Worm (Caenorhabditis elegans) whole organism, dauer: Measurements from ENCODE around the gene C35A5.6.

Experiments
- unc-62 ChIP-seq: sonication (generic microtip); optimal IDR thresholded peaks from 2 replicates; lab custom pipeline; 2017; ENCODE audit warnings: missing biosample characterization, missing genetic modification reagents, missing genetic modification characterization

C35A5.6 gene

DNA sequence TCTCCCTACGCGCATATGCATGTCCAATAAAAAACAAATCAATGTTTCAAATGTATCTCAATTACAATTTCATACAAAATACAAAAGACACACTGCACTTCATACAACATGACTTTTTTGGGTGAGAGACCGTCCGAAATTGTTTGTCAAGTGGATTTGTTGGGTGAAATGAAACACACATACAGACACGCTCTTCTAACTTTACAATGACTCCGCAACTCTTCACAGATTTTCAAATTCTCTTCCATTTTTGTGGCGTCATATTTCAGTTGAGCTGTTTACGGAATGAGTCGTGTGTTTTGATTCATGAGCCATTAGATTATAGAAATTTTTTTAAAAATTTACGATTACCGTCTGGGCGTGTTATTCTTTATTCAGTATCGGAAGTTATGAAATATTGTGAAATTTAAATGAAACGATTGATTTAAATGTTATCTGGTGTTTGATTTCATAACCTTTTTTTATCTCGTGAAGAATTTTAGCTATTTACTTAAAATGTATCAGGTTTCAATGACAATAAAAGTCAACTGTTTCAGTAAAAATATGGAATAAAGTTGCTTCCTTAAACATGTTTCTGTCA, 32.0 kb upstream of the C35A5.6 start:
- TF ChIP-seq unc-62 (GFP tag; lab: Kevin White, UChicago): no peak

DNA sequence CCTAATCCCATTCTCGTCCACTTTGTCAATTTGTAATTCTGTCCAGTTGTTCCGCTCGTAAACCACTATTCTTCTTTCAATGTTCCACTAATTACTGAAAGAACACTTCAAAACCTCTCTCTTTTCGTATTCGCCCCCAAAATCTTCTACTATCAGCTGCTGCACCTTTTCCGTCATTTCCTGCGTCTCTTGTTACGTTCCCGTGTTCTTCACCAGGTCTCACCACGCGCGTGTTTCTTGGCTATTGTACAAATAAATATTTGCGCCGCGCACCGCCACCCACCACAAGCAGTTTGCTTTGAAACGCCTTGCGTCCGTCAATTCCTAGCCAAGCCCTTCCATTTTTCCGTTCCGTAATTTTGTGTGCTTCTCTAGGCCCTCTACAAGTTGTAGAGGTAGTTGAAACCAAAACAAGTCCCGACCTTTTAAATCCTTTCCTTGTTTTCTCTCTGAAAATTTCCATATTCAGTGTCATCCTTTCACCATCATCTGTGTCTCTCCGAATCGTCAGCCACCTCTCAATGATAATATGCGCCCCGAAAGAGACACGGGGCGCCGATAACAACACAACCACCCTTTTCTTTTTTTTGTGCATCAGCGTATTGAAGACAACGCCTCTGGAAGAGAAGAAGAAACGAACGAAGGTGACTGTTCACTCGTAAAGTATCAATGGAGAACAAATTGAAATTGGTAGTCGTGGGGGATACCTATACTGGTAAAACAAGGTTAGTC, 30.7 kb upstream of the C35A5.6 start, which contains the start of the genes crp-1 and Y32F6B.9:
crp-1 (plus strand) TSS at position 468 of the 732 bp plus-strand sequence.
Y32F6B.9 (plus strand) TSS at position 603 of the 732 bp plus-strand sequence.
- TF ChIP-seq unc-62 (GFP tag; lab: Kevin White, UChicago): no peak

DNA sequence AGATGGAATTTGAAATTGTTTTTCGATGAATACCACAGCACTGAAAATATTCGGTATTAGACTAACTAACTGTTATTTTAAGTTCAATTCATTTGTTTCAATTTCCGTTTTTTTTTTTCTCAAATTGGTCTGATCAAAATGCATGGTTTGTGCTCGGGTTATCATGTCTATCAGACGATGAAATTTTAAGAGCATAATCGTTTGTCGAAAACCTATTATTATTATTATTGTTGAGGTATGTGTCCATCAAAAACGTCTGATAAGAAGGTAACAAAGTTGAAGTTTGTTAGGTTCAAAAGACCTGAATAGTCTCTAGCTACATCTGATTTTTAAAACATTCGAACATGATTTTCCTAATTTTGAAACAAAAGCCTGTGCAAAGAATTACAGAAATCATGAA, 24.9 kb upstream of the C35A5.6 start:
- TF ChIP-seq unc-62 (GFP tag; lab: Kevin White, UChicago): no peak

DNA sequence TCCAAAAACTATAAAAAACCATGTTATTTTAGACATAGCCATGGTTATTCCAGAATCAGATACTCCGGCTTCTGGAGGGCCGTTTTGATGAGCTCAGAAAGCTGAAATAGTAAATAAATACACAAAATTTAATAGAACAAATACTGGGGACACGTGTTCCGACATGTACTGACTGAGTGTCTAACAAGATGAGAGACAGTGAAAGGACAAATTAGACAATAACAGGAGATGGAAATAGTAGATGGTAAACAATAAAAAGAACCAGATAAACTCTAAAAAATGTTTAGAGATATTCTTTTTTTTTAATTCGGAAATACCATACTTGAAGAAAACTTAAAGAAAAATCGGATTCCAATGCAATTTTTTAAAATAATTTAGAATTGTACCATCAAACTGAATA, 24.3 kb upstream of the C35A5.6 start, which contains the start of gene Y32F6B.1:
Y32F6B.1 (minus strand) TSS at position 101 of the 400 bp plus-strand sequence.
- no peak for TF ChIP-seq unc-62 (GFP tag; lab: Kevin White, UChicago)

DNA sequence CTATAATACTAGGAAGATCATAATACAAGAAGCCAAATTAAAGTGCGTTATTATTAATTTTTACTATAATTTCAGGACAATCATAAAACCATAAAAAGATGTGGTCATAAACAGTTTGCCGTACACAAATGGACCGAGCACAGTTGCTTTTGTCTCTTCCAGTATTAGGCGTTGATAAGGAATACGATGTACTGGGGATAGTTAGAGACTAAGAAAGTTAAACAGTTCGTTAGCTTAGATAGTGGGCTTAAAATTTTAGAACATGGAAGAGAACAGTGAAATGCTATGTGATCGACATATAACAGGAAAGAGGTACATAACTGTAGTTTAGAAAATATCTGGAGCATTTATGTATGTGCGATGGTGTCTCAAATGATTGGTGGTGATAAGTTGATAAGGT, 23.5 kb upstream of the C35A5.6 start:
- TF ChIP-seq unc-62 (GFP tag; lab: Kevin White, UChicago): no peak

DNA sequence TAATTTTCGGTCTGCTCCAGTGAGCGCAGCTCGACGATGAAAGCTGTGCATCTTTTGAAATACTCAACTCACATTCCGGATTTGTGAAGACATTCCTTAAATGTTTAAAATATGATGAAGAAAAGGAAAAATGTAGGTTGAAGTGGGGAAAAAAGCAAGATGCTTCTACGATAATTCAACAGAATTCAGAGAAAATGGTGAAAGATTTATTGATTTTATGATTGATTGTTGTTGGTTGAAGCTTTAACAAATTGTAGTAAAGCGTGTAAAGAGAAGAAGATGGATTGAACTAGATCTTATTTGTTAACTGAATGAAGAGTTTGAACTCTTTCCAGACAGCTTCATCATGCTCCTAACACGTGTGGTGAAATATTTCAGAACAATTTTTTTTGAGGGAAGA, 18.9 kb upstream of the C35A5.6 start, which contains the start of gene ncx-5:
ncx-5 (minus strand) TSS at position 101 of the 400 bp plus-strand sequence.
- TF ChIP-seq unc-62 (GFP tag; lab: Kevin White, UChicago): no peak

DNA sequence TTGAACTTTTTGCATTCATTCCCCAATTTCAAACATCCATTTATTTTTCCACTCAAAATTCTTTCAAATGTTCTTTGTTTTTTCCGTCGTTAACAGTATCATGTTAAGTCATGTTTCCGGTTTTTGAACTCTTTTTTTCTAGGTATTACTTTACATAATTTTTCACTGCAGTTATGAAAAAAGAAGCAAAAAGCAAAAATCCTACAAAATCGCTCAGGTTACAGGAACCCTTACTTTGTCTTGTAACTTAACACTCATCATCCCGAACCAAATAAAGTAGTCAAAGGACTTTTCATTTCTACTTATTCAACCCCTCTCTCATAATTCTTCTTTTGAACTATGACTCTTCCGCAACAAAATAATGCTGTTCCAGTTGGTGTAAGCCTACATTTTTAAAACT, 17.5 kb upstream of the C35A5.6 start, which contains the start of gene aqp-5:
aqp-5 (plus strand) TSS at position 301 of the 400 bp plus-strand sequence.
- no peak for TF ChIP-seq unc-62 (GFP tag; lab: Kevin White, UChicago)

DNA sequence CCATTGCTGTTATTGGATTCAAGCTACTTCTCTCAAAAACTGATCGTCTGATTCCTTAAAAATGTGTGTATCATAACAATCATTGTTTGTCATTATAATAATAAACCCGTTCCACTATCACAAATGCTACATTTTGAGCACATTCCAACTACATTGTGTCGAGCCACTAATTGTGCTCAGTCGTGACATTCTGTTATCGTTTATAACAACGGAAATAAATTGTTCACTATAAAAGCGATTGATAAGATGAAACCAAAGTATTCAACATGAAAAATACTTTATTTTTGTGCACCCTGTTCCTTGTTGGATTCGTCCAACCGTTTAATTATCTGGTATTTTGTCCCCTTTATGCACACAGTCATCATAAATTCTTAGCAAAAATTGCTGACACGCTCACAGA, 15.8 kb upstream of the C35A5.6 start, which contains the start of gene ugt-33:
ugt-33 (plus strand) TSS at position 260 of the 400 bp plus-strand sequence.
- TF ChIP-seq unc-62 (GFP tag; lab: Kevin White, UChicago): no peak

DNA sequence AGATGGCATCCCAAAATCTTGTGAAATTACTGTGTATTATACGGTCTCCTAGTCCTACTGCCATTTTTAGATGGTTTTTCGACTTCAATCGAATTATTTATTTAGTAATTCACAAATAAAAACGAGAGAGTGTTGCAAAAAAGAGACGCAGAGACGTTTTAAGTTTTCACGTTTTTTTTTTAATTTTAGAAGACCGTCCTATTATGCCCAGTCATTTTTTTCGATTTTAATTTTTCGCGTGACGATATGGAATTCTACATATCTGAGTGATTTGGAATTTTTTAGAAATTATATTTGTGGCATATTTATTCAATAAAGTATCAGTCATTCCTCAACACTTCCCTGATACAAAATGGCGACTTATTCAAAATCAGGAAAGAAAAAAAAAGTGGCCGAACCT, 12.2 kb upstream of the C35A5.6 start, which contains the start of gene C35A5.4:
C35A5.4 (plus strand) TSS at position 301 of the 400 bp plus-strand sequence.
- no peak for TF ChIP-seq unc-62 (GFP tag; lab: Kevin White, UChicago)

DNA sequence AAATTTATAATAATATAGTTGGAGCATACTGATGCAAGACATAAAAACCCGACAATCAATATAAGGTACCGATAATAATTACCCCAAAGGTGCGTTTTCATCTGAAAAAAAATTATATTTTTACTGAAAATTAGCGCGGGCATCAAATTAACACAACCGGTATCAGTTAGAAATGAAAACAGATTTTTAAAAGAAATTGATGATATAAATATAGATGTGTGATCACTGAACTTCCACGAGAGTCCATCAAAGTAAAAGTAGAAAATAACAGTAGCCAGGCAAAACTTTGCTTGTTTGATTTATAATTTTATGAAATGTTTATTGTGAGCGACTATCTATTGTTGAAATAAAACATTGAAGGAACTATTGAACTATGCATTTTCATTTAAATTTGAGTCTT, 7.6 kb upstream of the C35A5.6 start, which contains the start of gene C35A5.3:
C35A5.3 (minus strand) TSS at position 101 of the 400 bp plus-strand sequence.
- no peak for TF ChIP-seq unc-62 (GFP tag; lab: Kevin White, UChicago)

DNA sequence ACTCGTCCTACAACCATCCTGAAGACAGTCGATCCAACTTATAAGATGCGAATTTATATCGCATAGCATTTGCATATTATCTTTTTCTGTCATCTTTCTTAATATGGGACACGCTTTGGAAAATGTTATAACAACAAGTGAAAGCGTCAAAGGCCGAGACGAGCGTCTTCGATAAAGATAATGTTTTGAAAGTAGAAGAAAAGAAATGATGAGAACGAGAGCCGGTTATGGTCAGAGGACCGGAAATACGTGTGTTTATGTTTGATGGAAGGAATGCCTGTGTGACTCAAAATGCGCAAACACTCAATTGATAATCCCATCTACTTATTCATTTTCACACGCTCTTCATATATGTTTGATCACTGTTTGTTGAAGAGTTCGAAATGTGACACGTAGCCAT, 5.9 kb upstream of the C35A5.6 start, which contains the start of gene C35A5.11:
C35A5.11 (minus strand) TSS at position 101 of the 400 bp plus-strand sequence.
- no peak for TF ChIP-seq unc-62 (GFP tag; lab: Kevin White, UChicago)

DNA sequence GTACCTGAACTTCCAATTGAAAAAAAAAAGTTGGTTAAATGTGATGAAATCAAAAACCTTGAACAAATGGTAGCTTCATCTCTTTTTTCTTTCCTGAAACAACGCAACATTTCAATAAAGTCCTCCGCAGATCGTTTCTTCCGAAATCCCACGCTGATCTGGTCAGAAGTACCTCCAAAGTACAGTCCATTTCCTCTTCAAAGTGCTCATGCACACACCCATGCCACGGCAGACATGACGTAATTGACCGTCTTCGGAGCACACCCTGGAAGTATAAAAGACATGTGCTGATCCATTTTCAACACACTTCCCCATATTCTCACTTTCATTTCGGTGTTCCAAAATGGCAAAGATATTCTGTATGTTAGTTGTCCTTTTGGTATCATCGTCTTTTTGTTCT, 5.0 kb upstream of the C35A5.6 start, which contains the start of gene C35A5.10:
C35A5.10 (plus strand) TSS at position 301 of the 400 bp plus-strand sequence.
- TF ChIP-seq unc-62 (GFP tag; lab: Kevin White, UChicago): no peak

DNA sequence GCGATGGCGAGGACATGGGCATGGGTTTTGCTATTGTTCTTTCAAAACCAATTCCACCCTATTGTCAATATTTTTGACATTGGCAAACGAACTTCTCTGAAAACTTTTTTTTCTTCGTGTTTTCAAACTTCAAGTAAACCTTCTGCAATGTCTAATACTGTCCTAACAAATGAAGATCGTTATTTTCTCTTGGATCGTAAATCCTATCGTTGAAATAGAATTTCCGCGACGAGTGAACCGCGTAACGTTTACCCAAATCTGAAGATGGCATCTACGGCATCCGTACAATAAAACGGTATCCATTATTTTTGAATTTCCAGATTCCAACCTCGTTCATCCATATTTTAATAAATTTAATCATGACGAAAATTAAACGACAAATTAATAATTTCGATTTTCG, 3.4 kb upstream of the C35A5.6 start, which contains the start of gene C35A5.5:
C35A5.5 (plus strand) TSS at position 301 of the 400 bp plus-strand sequence.
- no peak for TF ChIP-seq unc-62 (GFP tag; lab: Kevin White, UChicago)

DNA sequence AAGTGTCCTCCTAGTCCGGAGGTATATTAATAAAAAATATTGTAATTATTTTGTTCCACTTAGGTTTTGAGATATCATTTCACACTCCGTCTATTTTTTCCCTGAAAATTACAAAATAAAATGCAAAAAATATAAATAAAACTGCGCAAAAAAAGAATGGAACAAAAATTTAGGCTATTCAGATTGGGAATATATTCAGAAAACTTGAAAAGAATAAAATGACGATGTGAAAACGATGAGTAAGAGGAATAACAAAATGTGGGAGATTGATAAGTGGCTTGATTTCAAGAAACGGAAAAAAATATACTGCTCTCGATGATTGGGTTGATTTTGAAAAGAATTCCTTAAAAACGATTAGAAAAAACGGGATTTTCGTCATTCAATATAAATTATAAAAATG, 5.3 kb downstream of the C35A5.6 start, which contains the start of gene dmsr-8:
dmsr-8 (minus strand) TSS at position 101 of the 400 bp plus-strand sequence.
- no peak for TF ChIP-seq unc-62 (GFP tag; lab: Kevin White, UChicago)

DNA sequence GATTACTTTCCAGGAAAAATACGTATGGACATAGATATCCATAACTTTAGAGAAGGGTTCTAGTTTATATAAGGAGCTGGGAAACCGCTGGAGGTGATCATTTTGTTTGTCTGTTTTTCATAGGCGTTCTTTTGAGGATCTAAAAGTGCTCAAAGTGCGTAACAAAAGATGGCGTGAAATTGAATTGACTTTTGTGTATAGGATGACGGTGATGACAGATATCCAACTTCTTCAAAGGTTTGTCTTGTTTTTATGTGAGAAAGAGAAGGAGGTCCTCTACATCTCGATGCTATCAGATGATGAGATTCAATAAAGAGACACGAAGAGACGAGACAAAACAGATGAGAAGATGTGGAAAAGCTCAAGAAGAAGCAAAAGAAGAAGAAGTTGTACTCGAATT, 7.8 kb downstream of the C35A5.6 start:
- TF ChIP-seq unc-62 (GFP tag; lab: Kevin White, UChicago): no peak

DNA sequence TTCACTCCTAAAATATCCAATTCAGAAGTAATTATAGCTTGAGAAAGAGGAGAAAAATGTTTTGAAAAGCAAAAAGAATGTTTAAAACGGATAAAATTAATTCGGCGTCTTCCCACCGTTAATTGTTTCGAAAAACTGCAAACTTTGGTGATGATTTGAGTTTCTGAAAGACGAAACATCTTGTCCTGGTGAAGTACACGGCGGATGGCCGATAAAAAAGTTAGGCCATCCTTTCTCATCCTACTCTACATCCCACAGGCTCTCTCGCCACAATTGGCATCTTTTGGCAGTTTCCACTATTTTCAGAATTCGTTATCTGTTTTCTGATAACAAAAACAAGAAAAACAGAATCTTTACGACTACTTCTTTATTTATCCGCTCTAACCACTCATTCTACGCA, 17.0 kb downstream of the C35A5.6 start, which contains the start of the genes C35A5.8 and hda-11:
C35A5.8 (minus strand) TSS at position 7 of the 400 bp plus-strand sequence.
hda-11 (plus strand) TSS at position 283 of the 400 bp plus-strand sequence.
- TF ChIP-seq unc-62 (GFP tag; lab: Kevin White, UChicago): no peak
